Worm (Caenorhabditis elegans): Measurements from ENCODE around the gene F47B10.8.
A peak's percentile ranks its signal among the peaks of the same experiment; 100 is the strongest.

F47B10.8 gene

DNA sequence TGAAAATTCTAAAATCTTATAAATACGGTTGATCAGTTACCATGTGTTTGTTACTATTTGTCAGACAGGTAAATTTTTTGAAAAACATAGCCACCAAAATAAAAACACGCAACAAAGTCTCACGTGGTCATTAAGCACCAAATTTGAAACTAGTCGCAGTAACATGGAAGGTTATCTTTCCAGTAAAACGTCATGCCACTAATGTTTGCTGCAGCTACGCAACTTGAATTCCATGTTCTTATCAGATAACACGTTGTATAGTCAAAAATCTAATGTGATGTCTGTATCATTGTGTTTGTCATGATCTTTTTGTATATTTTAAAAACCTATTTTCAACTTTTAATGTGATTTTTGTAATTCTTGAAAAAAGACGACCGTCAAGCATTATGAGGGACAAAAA is 8.8 kb downstream of the F47B10.8 start:
- TF ChIP-seq ama-1 (optimal IDR thresholded peaks at IDR 0.05) (no peak), tbx-37 (GFP tag; conservative IDR thresholded peaks at IDR 0.05) (no peak), hmbx-1 (tag; optimal IDR thresholded peaks at IDR 0.05) (no peak), aly-1 (tag; optimal IDR thresholded peaks at IDR 0.05) (no peak), ceh-36 (tag; optimal IDR thresholded peaks at IDR 0.05) (no peak), tbx-11 (GFP tag; IDR thresholded peaks at IDR 0.05) (no peak), flt-1 (GFP tag; IDR thresholded peaks at IDR 0.05) (no peak), sea-1 (GFP tag; conservative IDR thresholded peaks at IDR 0.05) (no peak), pes-1 (GFP tag; IDR thresholded peaks at IDR 0.05) (no peak), F13C5.2 (tag; optimal IDR thresholded peaks at IDR 0.05) (no peak), ceh-13 (GFP tag; optimal IDR thresholded peaks at IDR 0.05) (no peak), scrt-1 (GFP tag; IDR thresholded peaks at IDR 0.05) (no peak), hmg-4 (GFP tag; optimal IDR thresholded peaks at IDR 0.05) (no peak), ets-7 (tag; optimal IDR thresholded peaks at IDR 0.05) (no peak), tra-4 (tag; optimal IDR thresholded peaks at IDR 0.05) (no peak), hnd-1 (tag; optimal IDR thresholded peaks at IDR 0.05) (no peak)

DNA sequence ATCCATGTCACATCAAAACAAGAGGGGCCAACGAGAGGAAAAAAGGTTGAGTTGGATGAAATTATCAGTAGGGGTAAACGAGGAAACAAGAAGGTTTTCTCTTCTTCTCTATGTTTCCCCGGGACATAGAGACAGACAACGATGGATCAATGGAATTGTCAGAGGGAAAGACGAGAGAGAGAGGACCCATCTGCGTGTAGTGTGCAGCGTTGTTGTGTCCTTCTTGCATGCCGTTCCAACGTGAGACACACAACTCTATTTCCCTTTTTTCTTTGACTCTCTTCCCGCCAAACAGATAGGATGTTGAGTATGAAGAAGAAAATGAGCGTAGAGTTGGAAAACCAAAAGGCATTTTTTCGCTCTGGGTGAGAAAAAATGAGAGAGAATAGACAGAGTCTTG is 9.7 kb downstream of the F47B10.8 start:
- peak; percentile 85 for TF ChIP-seq hmg-4 (GFP tag; optimal IDR thresholded peaks at IDR 0.05)
- TF ChIP-seq F13C5.2 (tag; optimal IDR thresholded peaks at IDR 0.05), result peak; percentile 16
- TF ChIP-seq aly-1 (tag; optimal IDR thresholded peaks at IDR 0.05), result no peak

DNA sequence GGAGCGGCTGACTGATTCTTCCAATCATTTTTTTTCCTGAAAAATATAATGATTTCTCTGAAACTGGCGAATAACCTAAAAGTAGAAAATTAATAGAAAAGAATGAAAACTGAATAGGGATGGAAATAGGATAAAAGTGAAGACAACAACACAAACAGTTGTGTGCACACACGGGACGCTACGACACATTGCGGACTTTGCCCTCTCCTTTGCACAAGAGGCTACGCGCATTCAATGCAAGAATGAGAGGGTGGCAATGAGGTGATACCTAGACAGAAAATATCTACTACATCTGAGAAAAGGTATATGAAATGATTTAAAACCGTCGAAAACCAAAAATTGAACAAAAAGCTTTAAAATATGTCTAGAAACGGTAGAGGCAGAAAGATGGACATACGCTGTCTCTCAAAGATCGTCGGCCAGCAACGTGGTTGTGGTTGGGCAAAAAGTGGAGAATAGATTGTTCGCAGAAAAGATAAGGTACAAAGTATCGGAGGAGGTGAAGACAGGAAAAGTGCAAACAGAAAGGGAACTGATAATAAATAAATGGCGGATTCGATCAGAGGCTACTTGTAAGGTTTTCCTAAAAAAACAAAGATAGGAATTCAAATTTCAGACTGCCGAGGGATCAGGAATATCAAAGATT is 10.4 kb downstream of the F47B10.8 start, which contains the start of gene suca-1:
suca-1 (minus strand) TSS at position 36 of the 646 bp plus-strand sequence.
- TF ChIP-seq flt-1 (GFP tag; IDR thresholded peaks at IDR 0.05) (0 out of 2 replicates have a peak, but pooled peaks have one; percentile 46), ceh-13 (GFP tag; optimal IDR thresholded peaks at IDR 0.05) (no peak), hnd-1 (tag; optimal IDR thresholded peaks at IDR 0.05) (no peak), pes-1 (GFP tag; IDR thresholded peaks at IDR 0.05) (no peak), B0310.2 (tag; optimal IDR thresholded peaks at IDR 0.05) (no peak), aly-1 (tag; optimal IDR thresholded peaks at IDR 0.05) (no peak), sea-1 (GFP tag; conservative IDR thresholded peaks at IDR 0.05) (peak; percentile 77), hmg-4 (GFP tag; optimal IDR thresholded peaks at IDR 0.05) (no peak), tra-4 (tag; optimal IDR thresholded peaks at IDR 0.05) (no peak), ceh-36 (tag; optimal IDR thresholded peaks at IDR 0.05) (peak; percentile 39), hmbx-1 (tag; optimal IDR thresholded peaks at IDR 0.05) (no peak), F13C5.2 (tag; optimal IDR thresholded peaks at IDR 0.05) (peak; percentile 43)

DNA sequence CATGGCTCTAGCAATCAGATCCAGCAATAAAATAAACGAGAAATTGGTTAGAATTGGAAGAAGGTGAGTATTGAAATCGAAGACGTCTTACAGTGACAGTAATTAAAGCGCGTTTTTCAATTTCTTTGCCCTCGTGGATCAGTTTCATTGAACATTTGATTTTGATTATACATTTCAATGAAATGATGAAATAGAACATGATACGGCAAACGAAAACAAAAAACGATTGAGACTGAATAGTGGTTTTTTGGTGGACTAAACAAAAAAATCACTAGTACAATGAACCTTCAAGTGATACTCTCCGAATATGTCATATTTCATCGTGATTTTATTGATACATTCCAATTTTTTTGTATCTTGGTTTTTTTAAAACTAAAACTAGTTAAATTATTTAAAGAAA is 14.1 kb downstream of the F47B10.8 start, which contains the start of gene haly-1:
haly-1 (minus strand) TSS at position 101 of the 400 bp plus-strand sequence.
- TF ChIP-seq hnd-1 (tag; optimal IDR thresholded peaks at IDR 0.05) (no peak), tbx-11 (GFP tag; IDR thresholded peaks at IDR 0.05) (no peak), hmg-4 (GFP tag; optimal IDR thresholded peaks at IDR 0.05) (no peak), tbx-37 (GFP tag; conservative IDR thresholded peaks at IDR 0.05) (no peak), aly-1 (tag; optimal IDR thresholded peaks at IDR 0.05) (no peak), scrt-1 (GFP tag; IDR thresholded peaks at IDR 0.05) (no peak), F13C5.2 (tag; optimal IDR thresholded peaks at IDR 0.05) (no peak), ceh-36 (tag; optimal IDR thresholded peaks at IDR 0.05) (no peak), flt-1 (GFP tag; IDR thresholded peaks at IDR 0.05) (no peak), B0310.2 (tag; optimal IDR thresholded peaks at IDR 0.05) (no peak), ceh-13 (GFP tag; optimal IDR thresholded peaks at IDR 0.05) (no peak), hmbx-1 (tag; optimal IDR thresholded peaks at IDR 0.05) (no peak)

DNA sequence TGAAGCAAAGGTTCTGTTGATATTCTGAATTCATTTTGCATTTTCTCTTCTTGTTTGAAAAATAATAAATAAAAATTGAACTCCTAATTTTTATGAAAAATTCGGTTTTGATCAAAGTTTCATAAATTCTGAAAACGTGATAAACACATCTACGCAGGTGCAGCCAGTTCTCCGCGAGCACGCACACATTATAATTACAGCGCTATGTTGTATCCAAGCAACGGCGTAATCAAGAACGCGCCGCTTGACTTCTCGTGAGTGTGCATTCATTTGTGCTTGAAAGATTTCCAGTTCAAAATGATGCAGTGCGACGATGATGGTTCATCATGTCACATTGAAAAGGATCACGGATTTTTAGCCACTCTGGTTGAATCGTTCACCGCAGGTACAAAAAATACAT is 18.7 kb downstream of the F47B10.8 start, which contains the start of gene F47B10.3:
F47B10.3 (plus strand) TSS at position 301 of the 400 bp plus-strand sequence.
- TF ChIP-seq flt-1 (GFP tag; IDR thresholded peaks at IDR 0.05), result no peak
- no peak for TF ChIP-seq ets-7 (tag; optimal IDR thresholded peaks at IDR 0.05)
- no peak for TF ChIP-seq sea-1 (GFP tag; conservative IDR thresholded peaks at IDR 0.05)
- no peak for TF ChIP-seq scrt-1 (GFP tag; IDR thresholded peaks at IDR 0.05)
- no peak for TF ChIP-seq hnd-1 (tag; optimal IDR thresholded peaks at IDR 0.05)
- no peak for TF ChIP-seq tra-4 (tag; optimal IDR thresholded peaks at IDR 0.05)
- no peak for TF ChIP-seq aly-1 (tag; optimal IDR thresholded peaks at IDR 0.05)
- TF ChIP-seq hmg-4 (GFP tag; optimal IDR thresholded peaks at IDR 0.05), result no peak
- TF ChIP-seq ceh-13 (GFP tag; optimal IDR thresholded peaks at IDR 0.05), result no peak
- no peak for TF ChIP-seq ama-1 (optimal IDR thresholded peaks at IDR 0.05)
- no peak for TF ChIP-seq ceh-36 (tag; optimal IDR thresholded peaks at IDR 0.05)

DNA sequence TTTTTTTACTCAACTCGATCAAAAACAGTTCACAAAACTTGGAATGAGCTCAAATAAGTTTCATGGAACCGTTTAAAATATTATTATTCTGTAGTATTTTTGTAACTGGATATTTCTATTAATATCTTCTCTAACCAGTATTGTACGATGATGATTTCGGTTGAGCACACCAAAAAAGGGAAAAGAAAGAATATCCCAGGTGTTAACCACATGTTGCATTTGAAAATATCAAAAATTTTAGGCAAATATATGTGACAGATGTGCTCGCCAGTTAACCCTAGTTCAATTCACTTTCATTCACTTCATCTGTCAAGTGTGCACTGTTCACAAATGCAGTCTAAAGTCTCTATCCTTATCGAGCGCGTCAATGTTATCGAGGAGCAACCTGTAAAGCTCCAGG is 19.7 kb downstream of the F47B10.8 start, which contains the start of gene F47B10.4:
F47B10.4 (plus strand) TSS at position 301 of the 400 bp plus-strand sequence.
- TF ChIP-seq tbx-37 (GFP tag; conservative IDR thresholded peaks at IDR 0.05) (no peak), F13C5.2 (tag; optimal IDR thresholded peaks at IDR 0.05) (no peak), hmbx-1 (tag; optimal IDR thresholded peaks at IDR 0.05) (no peak), scrt-1 (GFP tag; IDR thresholded peaks at IDR 0.05) (no peak), pes-1 (GFP tag; IDR thresholded peaks at IDR 0.05) (no peak), tra-4 (tag; optimal IDR thresholded peaks at IDR 0.05) (no peak), tbx-11 (GFP tag; IDR thresholded peaks at IDR 0.05) (no peak), flt-1 (GFP tag; IDR thresholded peaks at IDR 0.05) (no peak), ceh-13 (GFP tag; optimal IDR thresholded peaks at IDR 0.05) (no peak), aly-1 (tag; optimal IDR thresholded peaks at IDR 0.05) (no peak), ceh-36 (tag; optimal IDR thresholded peaks at IDR 0.05) (no peak), ets-7 (tag; optimal IDR thresholded peaks at IDR 0.05) (no peak), B0310.2 (tag; optimal IDR thresholded peaks at IDR 0.05) (no peak)

DNA sequence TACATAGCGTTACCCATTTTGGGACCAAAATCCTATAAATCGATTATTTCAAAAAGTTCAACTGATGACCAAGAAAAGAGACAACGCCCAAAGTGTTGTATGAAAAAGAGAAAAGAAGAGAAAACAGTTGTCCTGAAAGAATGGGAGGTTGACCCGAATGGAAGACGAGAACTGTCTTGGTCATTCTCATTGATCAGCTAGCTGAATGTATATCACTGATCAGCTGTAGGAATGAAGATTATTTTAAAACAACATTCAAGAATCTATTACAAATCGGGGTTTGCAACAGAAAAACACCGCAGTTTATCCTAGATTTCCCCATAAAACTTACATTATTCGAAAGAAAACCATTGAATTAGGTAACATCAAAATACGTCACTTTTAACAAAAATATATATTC is 20.2 kb downstream of the F47B10.8 start, which contains the start of gene F47B10.5:
F47B10.5 (minus strand) TSS at position 101 of the 400 bp plus-strand sequence.
- TF ChIP-seq flt-1 (GFP tag; IDR thresholded peaks at IDR 0.05) (no peak), aly-1 (tag; optimal IDR thresholded peaks at IDR 0.05) (no peak), ceh-13 (GFP tag; optimal IDR thresholded peaks at IDR 0.05) (no peak), tbx-11 (GFP tag; IDR thresholded peaks at IDR 0.05) (no peak), scrt-1 (GFP tag; IDR thresholded peaks at IDR 0.05) (no peak), ama-1 (optimal IDR thresholded peaks at IDR 0.05) (no peak), ets-7 (tag; optimal IDR thresholded peaks at IDR 0.05) (no peak)

Data from whole organism, early embryonic.